Worm (Caenorhabditis elegans) whole organism, L4/young adult: ENCODE data around the gene gtf-2H1.

Experiments used
- dao-5 ChIP-seq: sonication (generic microtip); optimal IDR thresholded peaks from 2 replicates; lab custom pipeline; 2016; ENCODE audit warnings: missing genotype, missing genetic modification characterization, moderate library complexity, missing compliant biosample characterization
- him-1 ChIP-seq: sonication (generic microtip); optimal IDR thresholded peaks from 2 replicates; lab custom pipeline; 2016; ENCODE audit warnings: missing genotype, missing genetic modification reagents, missing genetic modification characterization, missing compliant biosample characterization

- TF ChIP-seq him-1 (tag; lab: Kevin White, UChicago) (no peak), dao-5 (no peak)
These were observed 26.8 kb upstream of the gtf-2H1 start for ce11 chrIV:258362-258761.
